Worm (Caenorhabditis elegans): ENCODE results near the gene efr-3.

Gene efr-3

DNA sequence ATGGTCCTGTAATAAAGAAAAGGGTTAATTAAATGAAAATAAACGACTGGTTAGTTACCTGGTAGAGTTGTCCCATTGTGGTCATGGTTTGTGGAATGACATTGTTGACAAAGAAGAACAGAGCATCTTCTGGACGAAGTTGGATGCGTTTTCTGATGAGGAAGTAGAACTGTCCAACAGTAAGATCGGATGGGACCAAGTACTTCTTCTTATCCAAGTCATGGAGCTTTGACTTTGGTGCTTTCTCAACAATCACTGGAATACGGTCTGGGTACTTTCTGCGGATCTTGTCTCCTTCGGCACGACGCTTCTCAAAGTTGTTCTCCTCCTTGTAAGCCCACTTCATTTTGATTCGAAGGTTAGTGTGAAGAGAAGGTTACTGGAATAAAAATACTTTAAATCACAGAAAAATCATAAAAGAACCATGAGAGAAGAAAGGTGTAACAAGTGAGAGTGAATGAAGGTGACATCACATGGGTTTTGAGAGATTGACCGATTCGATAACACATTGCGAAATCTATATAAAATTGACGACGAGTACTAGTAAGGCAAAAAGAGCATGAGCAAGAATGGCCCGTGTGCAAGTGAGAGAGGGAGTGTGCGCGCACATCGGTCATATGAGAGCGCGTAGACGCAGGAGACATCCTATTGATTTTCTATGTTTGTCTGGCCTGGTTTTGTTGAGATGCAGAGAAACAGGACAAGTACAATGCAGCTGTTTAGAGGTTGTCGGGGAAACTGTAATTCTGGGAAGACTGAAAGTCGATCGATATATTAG lies 26.6 kb upstream of the efr-3 start, which contains the start of gene lgg-1 (continued):
- TF ChIP-seq nfya-2 (GFP tag; IDR thresholded peaks at IDR 0.05) = no peak
- peak in 1 of 3 experiments; percentile 60 for TF ChIP-seq lin-35 (GFP tag; optimal IDR thresholded peaks at IDR 0.05)
- TF ChIP-seq cebp-2 (GFP tag; IDR thresholded peaks at IDR 0.05) = 0 out of 2 replicates have a peak, but pooled peaks have one; percentile 63
- TF ChIP-seq hmg-20 (GFP tag; IDR thresholded peaks at IDR 0.05) = peak; percentile 6; the same call in 1 of the 2 replicates
- 0 out of 2 replicates have a peak, but pooled peaks have one; percentile 5 for TF ChIP-seq lir-1 (GFP tag; conservative IDR thresholded peaks at IDR 0.05)
- TF ChIP-seq ztf-6 (GFP tag; IDR thresholded peaks at IDR 0.05) = 0 out of 2 replicates have a peak, but pooled peaks have one; percentile 23
- TF ChIP-seq Y79H2A.3 (GFP tag; conservative IDR thresholded peaks at IDR 0.05) = 0 out of 2 replicates have a peak, but pooled peaks have one; percentile 6
- peak; percentile 28 for TF ChIP-seq nhr-90 (tag; optimal IDR thresholded peaks at IDR 0.05)
- TF ChIP-seq tbp1 (GFP tag; optimal IDR thresholded peaks at IDR 0.05) = peak; percentile 44
- peak; percentile 98 for TF ChIP-seq ama-1 (optimal IDR thresholded peaks at IDR 0.05)
- TF ChIP-seq ama-1 (GFP tag; optimal IDR thresholded peaks at IDR 0.05) = no peak
- peak; percentile 83 for TF ChIP-seq pha-4 (tag; optimal IDR thresholded peaks at IDR 0.05)
- peak; percentile 21 for TF ChIP-seq ztf-26 (tag; optimal IDR thresholded peaks at IDR 0.05)
- TF ChIP-seq Y53F4B.3 (GFP tag; IDR thresholded peaks at IDR 0.05) = no peak
- peak; percentile 57 for TF ChIP-seq zim-3 (tag; optimal IDR thresholded peaks at IDR 0.05)
- peak; percentile 54 for TF ChIP-seq ztf-3 (GFP tag; optimal IDR thresholded peaks at IDR 0.05)
- peak; percentile 81 for TF ChIP-seq chd-7 (tag; optimal IDR thresholded peaks at IDR 0.05)
- TF ChIP-seq snpc-1.1 (tag; optimal IDR thresholded peaks at IDR 0.05; ENCODE audit: insufficient read depth) = no peak
- TF ChIP-seq rpc-1 (optimal IDR thresholded peaks at IDR 0.05) = no peak
- TF ChIP-seq rpc-1 (tag; optimal IDR thresholded peaks at IDR 0.05) = no peak
- peak; percentile 43; the same call in 1 of the 2 replicates for TF ChIP-seq Y53G8AR.9 (GFP tag; conservative IDR thresholded peaks at IDR 0.05)
- no peak for TF ChIP-seq Y56A3A.18 (GFP tag; IDR thresholded peaks at IDR 0.05)
- TF ChIP-seq mcd-1 (GFP tag; IDR thresholded peaks at IDR 0.05) = peak; percentile 56
- peak; percentile 68 for TF ChIP-seq K12H6.12 (tag; optimal IDR thresholded peaks at IDR 0.05)
- peak; percentile 52 for TF ChIP-seq hmg-1.2 (GFP tag; IDR thresholded peaks at IDR 0.05)
- no peak for TF ChIP-seq hsf-1 (GFP tag; IDR thresholded peaks at IDR 0.05)
- peak; percentile 33; the same call in 1 of the 2 replicates for TF ChIP-seq madf-6 (GFP tag; IDR thresholded peaks at IDR 0.05)
- TF ChIP-seq lin-26 (GFP tag; IDR thresholded peaks at IDR 0.05) = peak; percentile 56
- no peak for TF ChIP-seq ceh-79 (tag; optimal IDR thresholded peaks at IDR 0.05)
- TF ChIP-seq Y95B8A.8 (GFP tag; IDR thresholded peaks at IDR 0.05) = peak; percentile 72
- no peak for TF ChIP-seq xnd-1 (tag; optimal IDR thresholded peaks at IDR 0.05)
- TF ChIP-seq madf-10 (tag; optimal IDR thresholded peaks at IDR 0.05) = no peak
- TF ChIP-seq nhr-179 (tag; optimal IDR thresholded peaks at IDR 0.05) = no peak
- peak; percentile 54; the same call in 1 of the 2 replicates for TF ChIP-seq bed-2 (GFP tag; IDR thresholded peaks at IDR 0.05)
- peak; percentile 75 for TF ChIP-seq dox-1 (GFP tag; IDR thresholded peaks at IDR 0.05)
- TF ChIP-seq aptf-2 (GFP tag; conservative IDR thresholded peaks at IDR 0.05) = peak; percentile 58; the same call in 1 of the 2 replicates
- TF ChIP-seq C06A6.2 (GFP tag; conservative IDR thresholded peaks at IDR 0.05) = no peak
- TF ChIP-seq bed-1 (GFP tag; IDR thresholded peaks at IDR 0.05) = no peak
- peak; percentile 47 for TF ChIP-seq B0019.2 (GFP tag; conservative IDR thresholded peaks at IDR 0.05)
- peak; percentile 29; the same call in 1 of the 2 replicates for TF ChIP-seq egrh-3 (GFP tag; IDR thresholded peaks at IDR 0.05)
- peak; percentile 79 for TF ChIP-seq nfyb-1 (GFP tag; IDR thresholded peaks at IDR 0.05)
- no peak for TF ChIP-seq akir-1 (GFP tag; optimal IDR thresholded peaks at IDR 0.05)
- 0 out of 2 replicates have a peak, but pooled peaks have one; percentile 28 for TF ChIP-seq egl-18 (GFP tag; IDR thresholded peaks at IDR 0.05)
- TF ChIP-seq F23B12.7 (tag; optimal IDR thresholded peaks at IDR 0.05; ENCODE audit: insufficient read depth) = no peak
- TF ChIP-seq F52B5.7 (tag; optimal IDR thresholded peaks at IDR 0.05) = peak; percentile 56
- TF ChIP-seq Y67H2A.10 (GFP tag; conservative IDR thresholded peaks at IDR 0.05) = peak; percentile 18; the same call in 1 of the 2 replicates
- TF ChIP-seq snpc-1.3 (tag; optimal IDR thresholded peaks at IDR 0.05; ENCODE audit: insufficient read depth) = no peak
